Worm (Caenorhabditis elegans) whole organism, L4 larva: Measurements from ENCODE around the gene twk-8.

Source experiments
- egl-27 ChIP-seq: sonication (generic microtip); optimal IDR thresholded peaks from 3 replicates; lab custom pipeline; 2017; ENCODE audit warnings: missing biosample characterization, missing genetic modification reagents, missing genetic modification characterization
- lin-38 ChIP-seq: fragments of 200-800 bp; sonication (Bioruptor generic); IDR thresholded peaks from 2 replicates; pipeline ENCODE4 v1.3.6; 2022; ENCODE audit warnings: missing genetic modification reagents, missing genetic modification characterization, missing compliant biosample characterization
- nhr-25 ChIP-seq: sonication (generic microtip); optimal IDR thresholded peaks from 2 replicates; lab custom pipeline; 2017; ENCODE audit warnings: missing genetic modification characterization, mild to moderate bottlenecking, missing compliant biosample characterization, antibody characterized with exemption, moderate library complexity, borderline replicate concordance; ENCODE audit not compliant: insufficient read depth
- zfp-3 ChIP-seq: fragments of 200-800 bp; sonication (Bioruptor generic); conservative IDR thresholded peaks from 2 replicates; pipeline ENCODE4 v1.3.6; 2022; ENCODE audit warnings: missing genetic modification reagents, missing genetic modification characterization, missing compliant biosample characterization

DNA sequence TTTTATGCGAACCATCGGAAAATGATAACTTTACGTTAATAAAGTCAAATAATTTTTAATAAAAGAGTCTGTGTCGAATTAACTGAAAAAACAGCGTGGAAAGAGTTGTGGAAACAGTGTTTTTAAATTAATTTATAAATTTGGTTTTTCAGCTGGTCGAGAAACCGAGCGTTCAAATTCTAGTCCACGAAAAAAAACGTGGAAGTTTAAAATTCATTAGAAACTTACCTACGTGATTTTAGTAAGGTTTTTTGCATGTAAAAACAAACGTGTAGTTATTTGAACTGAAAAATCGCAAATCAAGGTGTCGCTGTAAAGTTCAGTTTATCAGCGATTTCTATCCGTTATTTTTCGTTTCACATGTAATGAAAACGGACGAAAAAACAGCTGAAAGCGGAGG is 3.7 kb upstream of the twk-8 start, which contains the start of gene mans-4:
- TF ChIP-seq lin-38 (GFP tag; lab: Robert Waterston, UW) (no peak), zfp-3 (GFP tag; lab: Robert Waterston, UW) (no peak), egl-27 (tag; lab: Kevin White, UChicago) (no peak), nhr-25 (no peak)
